Worm (Caenorhabditis elegans): ENCODE measurements around the gene nhr-166.

Gene nhr-166

DNA sequence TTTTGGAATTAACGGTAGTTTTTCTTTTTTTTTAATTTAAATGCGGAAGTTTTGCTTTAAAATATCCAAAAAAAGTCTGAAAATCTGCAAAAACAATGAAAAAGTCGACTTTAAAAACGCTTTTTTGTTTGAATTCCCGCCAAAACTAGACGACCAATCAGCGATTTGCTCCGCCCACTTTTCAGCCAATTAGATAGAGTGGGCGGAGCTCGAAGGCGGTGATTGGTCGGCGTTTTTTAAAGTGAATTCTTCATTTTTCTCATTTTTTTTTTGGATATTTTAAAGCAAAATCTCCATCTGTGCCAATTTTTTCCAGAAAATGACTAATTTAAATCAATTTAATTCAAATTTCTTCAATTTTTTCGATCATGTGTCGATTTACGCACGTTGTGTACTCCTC, 51.2 kb downstream of the nhr-166 start:
- TF ChIP-seq nhr-77 (tag; optimal IDR thresholded peaks at IDR 0.05) (no peak), skn-1 (tag; optimal IDR thresholded peaks at IDR 0.05) (no peak), nhr-25 (tag; optimal IDR thresholded peaks at IDR 0.05) (no peak), alr-1 (tag; optimal IDR thresholded peaks at IDR 0.05) (no peak), nhr-23 (tag; optimal IDR thresholded peaks at IDR 0.05) (no peak), ceh-16 (tag; optimal IDR thresholded peaks at IDR 0.05) (no peak), peb-1 (tag; optimal IDR thresholded peaks at IDR 0.05) (no peak)

Measured in whole organism, L2 larva.